Worm (Caenorhabditis elegans): ENCODE data around the gene F46F2.5.

Gene F46F2.5

ce11 chrX:15277714-15278187, 15.2 kb downstream of the F46F2.5 start, which contains the start of gene kin-20:
TSS of gene kin-20 (minus strand) at chrX:15277764.
- TF ChIP-seq T22C8.4 (GFP tag; IDR thresholded peaks at IDR 0.05), result no peak
- TF ChIP-seq ztf-29 (GFP tag; IDR thresholded peaks at IDR 0.05), result peak; percentile 56; the same call in 1 of the 2 replicates

- no peak for TF ChIP-seq med-1 (GFP tag; optimal IDR thresholded peaks at IDR 0.05; ENCODE audit: insufficient read depth)
Observed at ce11 chrX:15278593-15278992, 16.1 kb downstream of the F46F2.5 start.

- no peak for TF ChIP-seq T22C8.4 (GFP tag; IDR thresholded peaks at IDR 0.05)
- TF ChIP-seq tab-1 (GFP tag; IDR thresholded peaks at IDR 0.05), result 0 out of 2 replicates have a peak, but pooled peaks have one; percentile 14
- no peak for TF ChIP-seq ztf-23 (GFP tag; IDR thresholded peaks at IDR 0.05)
- no peak for TF ChIP-seq klf-2 (GFP tag; conservative IDR thresholded peaks at IDR 0.05)
- TF ChIP-seq ztf-29 (GFP tag; IDR thresholded peaks at IDR 0.05), result no peak
- TF ChIP-seq ref-1 (GFP tag; conservative IDR thresholded peaks at IDR 0.05), result no peak
- TF ChIP-seq cog-1 (tag; optimal IDR thresholded peaks at IDR 0.05), result no peak
Observed at ce11 chrX:15279301-15279700, 16.8 kb downstream of the F46F2.5 start.

ce11 chrX:15280318-15280717, 17.8 kb downstream of the F46F2.5 start:
- TF ChIP-seq med-1 (GFP tag; optimal IDR thresholded peaks at IDR 0.05; ENCODE audit: insufficient read depth) (no peak), T22C8.4 (GFP tag; IDR thresholded peaks at IDR 0.05) (no peak), ztf-23 (GFP tag; IDR thresholded peaks at IDR 0.05) (no peak), ref-1 (GFP tag; conservative IDR thresholded peaks at IDR 0.05) (no peak), tab-1 (GFP tag; IDR thresholded peaks at IDR 0.05) (no peak), flt-1 (GFP tag; IDR thresholded peaks at IDR 0.05) (no peak), cog-1 (tag; optimal IDR thresholded peaks at IDR 0.05) (no peak), ztf-29 (GFP tag; IDR thresholded peaks at IDR 0.05) (no peak), klf-2 (GFP tag; conservative IDR thresholded peaks at IDR 0.05) (no peak)

- TF ChIP-seq T22C8.4 (GFP tag; IDR thresholded peaks at IDR 0.05) (no peak), ztf-29 (GFP tag; IDR thresholded peaks at IDR 0.05) (no peak), ref-1 (GFP tag; conservative IDR thresholded peaks at IDR 0.05) (no peak), flt-1 (GFP tag; IDR thresholded peaks at IDR 0.05) (no peak), klf-2 (GFP tag; conservative IDR thresholded peaks at IDR 0.05) (no peak), cog-1 (tag; optimal IDR thresholded peaks at IDR 0.05) (no peak), tab-1 (GFP tag; IDR thresholded peaks at IDR 0.05) (no peak), med-1 (GFP tag; optimal IDR thresholded peaks at IDR 0.05; ENCODE audit: insufficient read depth) (no peak), ztf-23 (GFP tag; IDR thresholded peaks at IDR 0.05) (no peak)
Observed at ce11 chrX:15281248-15281647, 18.7 kb downstream of the F46F2.5 start.

ce11 chrX:15283740-15284139, 21.2 kb downstream of the F46F2.5 start, which contains the start of gene jud-4:
TSS of gene jud-4 (plus strand) at chrX:15284115.
- TF ChIP-seq ref-1 (GFP tag; conservative IDR thresholded peaks at IDR 0.05), result no peak
- TF ChIP-seq cog-1 (tag; optimal IDR thresholded peaks at IDR 0.05), result no peak
- TF ChIP-seq flt-1 (GFP tag; IDR thresholded peaks at IDR 0.05), result no peak
- no peak for TF ChIP-seq klf-2 (GFP tag; conservative IDR thresholded peaks at IDR 0.05)
- TF ChIP-seq ztf-23 (GFP tag; IDR thresholded peaks at IDR 0.05), result no peak
- no peak for TF ChIP-seq med-1 (GFP tag; optimal IDR thresholded peaks at IDR 0.05; ENCODE audit: insufficient read depth)
- TF ChIP-seq tab-1 (GFP tag; IDR thresholded peaks at IDR 0.05), result no peak
- TF ChIP-seq T22C8.4 (GFP tag; IDR thresholded peaks at IDR 0.05), result no peak
- no peak for TF ChIP-seq ztf-29 (GFP tag; IDR thresholded peaks at IDR 0.05)

- TF ChIP-seq ref-1 (GFP tag; conservative IDR thresholded peaks at IDR 0.05), result no peak
- TF ChIP-seq ztf-23 (GFP tag; IDR thresholded peaks at IDR 0.05), result no peak
- no peak for TF ChIP-seq tab-1 (GFP tag; IDR thresholded peaks at IDR 0.05)
- TF ChIP-seq med-1 (GFP tag; optimal IDR thresholded peaks at IDR 0.05; ENCODE audit: insufficient read depth), result no peak
- no peak for TF ChIP-seq T22C8.4 (GFP tag; IDR thresholded peaks at IDR 0.05)
- TF ChIP-seq ztf-29 (GFP tag; IDR thresholded peaks at IDR 0.05), result no peak
Observed at ce11 chrX:15285554-15285953, 23.0 kb downstream of the F46F2.5 start.

- TF ChIP-seq klf-2 (GFP tag; conservative IDR thresholded peaks at IDR 0.05) (no peak), ztf-23 (GFP tag; IDR thresholded peaks at IDR 0.05) (peak; percentile 82), tab-1 (GFP tag; IDR thresholded peaks at IDR 0.05) (peak; percentile 86), med-1 (GFP tag; optimal IDR thresholded peaks at IDR 0.05; ENCODE audit: insufficient read depth) (peak; percentile 16), ztf-29 (GFP tag; IDR thresholded peaks at IDR 0.05) (peak; percentile 90), cog-1 (tag; optimal IDR thresholded peaks at IDR 0.05) (peak; percentile 6), flt-1 (GFP tag; IDR thresholded peaks at IDR 0.05) (peak; percentile 93), T22C8.4 (GFP tag; IDR thresholded peaks at IDR 0.05) (peak; percentile 84), ref-1 (GFP tag; conservative IDR thresholded peaks at IDR 0.05) (peak; percentile 73)
Observed at ce11 chrX:15297396-15297827, 34.9 kb downstream of the F46F2.5 start.

- no peak for TF ChIP-seq ztf-23 (GFP tag; IDR thresholded peaks at IDR 0.05)
- no peak for TF ChIP-seq ref-1 (GFP tag; conservative IDR thresholded peaks at IDR 0.05)
- no peak for TF ChIP-seq T22C8.4 (GFP tag; IDR thresholded peaks at IDR 0.05)
- no peak for TF ChIP-seq ztf-29 (GFP tag; IDR thresholded peaks at IDR 0.05)
Observed at ce11 chrX:15300002-15300401, 37.5 kb downstream of the F46F2.5 start.

ce11 chrX:15302863-15303262, 40.3 kb downstream of the F46F2.5 start, which contains the start of gene ser-2:
TSS of gene ser-2 (minus strand) at chrX:15302963.
- TF ChIP-seq ztf-29 (GFP tag; IDR thresholded peaks at IDR 0.05) (no peak), flt-1 (GFP tag; IDR thresholded peaks at IDR 0.05) (no peak), tab-1 (GFP tag; IDR thresholded peaks at IDR 0.05) (no peak), klf-2 (GFP tag; conservative IDR thresholded peaks at IDR 0.05) (no peak), ref-1 (GFP tag; conservative IDR thresholded peaks at IDR 0.05) (no peak), cog-1 (tag; optimal IDR thresholded peaks at IDR 0.05) (no peak), med-1 (GFP tag; optimal IDR thresholded peaks at IDR 0.05; ENCODE audit: insufficient read depth) (no peak), T22C8.4 (GFP tag; IDR thresholded peaks at IDR 0.05) (no peak), ztf-23 (GFP tag; IDR thresholded peaks at IDR 0.05) (no peak)
